Worm (Caenorhabditis elegans) whole organism, L4/young adult: Measurements from ENCODE around the gene ubh-3.

ENCODE experiments used
- dao-5 ChIP-seq: sonication (generic microtip); optimal IDR thresholded peaks from 2 replicates; lab custom pipeline; 2016; ENCODE audit warnings: missing genotype, missing genetic modification characterization, moderate library complexity, missing compliant biosample characterization
- him-1 ChIP-seq: sonication (generic microtip); optimal IDR thresholded peaks from 2 replicates; lab custom pipeline; 2016; ENCODE audit warnings: missing genotype, missing genetic modification reagents, missing genetic modification characterization, missing compliant biosample characterization

ce11 chrV:6493821-6494220 is 14.8 kb downstream of the ubh-3 start, which contains the start of gene cpt-6:
- TF ChIP-seq dao-5 (tag; lab: Kevin White, UChicago) (no peak), him-1 (tag; lab: Kevin White, UChicago) (no peak)
